Worm (Caenorhabditis elegans): Measurements from ENCODE around the gene arx-3.

ce11 chrIII:12015611-12016010 lies 42.6 kb downstream of the arx-3 start:
- TF ChIP-seq flt-1 (GFP tag; IDR thresholded peaks at IDR 0.05): no peak
- TF ChIP-seq tab-1 (GFP tag; IDR thresholded peaks at IDR 0.05): no peak
- TF ChIP-seq med-1 (GFP tag; optimal IDR thresholded peaks at IDR 0.05; ENCODE audit: insufficient read depth): no peak
- no peak for TF ChIP-seq klf-2 (GFP tag; conservative IDR thresholded peaks at IDR 0.05)
- TF ChIP-seq ztf-23 (GFP tag; IDR thresholded peaks at IDR 0.05): no peak
- no peak for TF ChIP-seq ztf-29 (GFP tag; IDR thresholded peaks at IDR 0.05)
- TF ChIP-seq T22C8.4 (GFP tag; IDR thresholded peaks at IDR 0.05): no peak
- TF ChIP-seq ref-1 (GFP tag; conservative IDR thresholded peaks at IDR 0.05): no peak
- TF ChIP-seq cog-1 (tag; optimal IDR thresholded peaks at IDR 0.05): no peak

Data from whole organism, midembryonic.